Comparison of ENCODE assay signal across 1 worm cellular context in genomic region chrX:17314948-17315347, ce11.
TF ChIP-seq lines count a peak whose summit lies in the region.

No protein-coding gene starts in this region.

TF ChIP-seq in whole organism, L1 larva, 84 proteins besides CTCF, POLR2A, EP300 and RAD21 (continued from another document):
- TF ChIP-seq fkh-10 (GFP tag; optimal IDR thresholded peaks at IDR 0.05; lab: Kevin White, UChicago) (peak; percentile 19), ceh-8 (GFP tag; optimal IDR thresholded peaks at IDR 0.05; lab: Kevin White, UChicago) (peak; percentile 23), pag-3 (tag; optimal IDR thresholded peaks at IDR 0.05; lab: Kevin White, UChicago; ENCODE audit: borderline replicate concordance, insufficient read depth) (no peak), efl-1 (optimal IDR thresholded peaks at IDR 0.05; lab: Kevin White, UChicago) (no peak), efl-1 (GFP tag; optimal IDR thresholded peaks at IDR 0.05 in 1 of 2; lab: Kevin White, UChicago) (peak in 1 of 2 experiments; percentile 40), Y116A8C.19 (tag; optimal IDR thresholded peaks at IDR 0.05; lab: Kevin White, UChicago; ENCODE audit: borderline replicate concordance) (no peak), lin-14 (GFP tag; optimal IDR thresholded peaks at IDR 0.05; lab: Kevin White, UChicago) (peak; percentile 80), isw-1 (GFP tag; IDR thresholded peaks at IDR 0.05; lab: Robert Waterston, UW) (0 out of 2 replicates have a peak, but pooled peaks have one; percentile 9), hpl-2 (GFP tag; optimal IDR thresholded peaks at IDR 0.05; lab: Kevin White, UChicago) (no peak), ceh-82 (tag; optimal IDR thresholded peaks at IDR 0.05; lab: Kevin White, UChicago) (peak; percentile 6 to 64 (median 32)), hlh-4 (tag; optimal IDR thresholded peaks at IDR 0.05; lab: Kevin White, UChicago) (no peak), unc-130 (tag; optimal IDR thresholded peaks at IDR 0.05; lab: Kevin White, UChicago) (no peak), nhr-71 (tag; optimal IDR thresholded peaks at IDR 0.05; lab: Kevin White, UChicago) (peak; percentile 21), ztf-11 (tag; optimal IDR thresholded peaks at IDR 0.05; lab: Kevin White, UChicago) (no peak), zag-1 (tag; optimal IDR thresholded peaks at IDR 0.05; lab: Kevin White, UChicago) (no peak), aha-1 (tag; optimal IDR thresholded peaks at IDR 0.05; lab: Kevin White, UChicago) (no peak), pax-3 (tag; optimal IDR thresholded peaks at IDR 0.05; lab: Kevin White, UChicago) (no peak), mab-9 (GFP tag; IDR thresholded peaks at IDR 0.05; lab: Robert Waterston, UW) (peak; percentile 55; the same call in 1 of the 2 replicates)
